Worm (Caenorhabditis elegans) whole organism, midembryonic: ENCODE data around the gene rol-3.

Experiments used
- T22C8.4 ChIP-seq: fragments of 200-800 bp; sonication (Bioruptor generic); IDR thresholded peaks from 2 replicates; pipeline ENCODE4 v1.3.6; 2022; ENCODE audit warnings: missing genetic modification characterization, missing compliant biosample characterization
- cog-1 ChIP-seq: sonication (generic microtip); optimal IDR thresholded peaks from 2 replicates; lab custom pipeline; 2016; ENCODE audit warnings: missing genetic modification characterization, missing compliant biosample characterization
- flt-1 ChIP-seq: fragments of 200-800 bp; sonication (Bioruptor generic); IDR thresholded peaks from 2 replicates; pipeline ENCODE4 v1.3.6; 2022; ENCODE audit warnings: missing genetic modification characterization, missing compliant biosample characterization
- klf-2 ChIP-seq: fragments of 200-800 bp; sonication (Bioruptor generic); conservative IDR thresholded peaks from 2 replicates; pipeline ENCODE4 v1.3.6; 2022; ENCODE audit warnings: missing genetic modification reagents, missing genetic modification characterization, missing compliant biosample characterization
- med-1 ChIP-seq: sonication (generic microtip); optimal IDR thresholded peaks from 2 replicates; lab custom pipeline; 2017; ENCODE audit warnings: missing genetic modification characterization, mild to moderate bottlenecking, missing compliant biosample characterization, antibody characterized with exemption, missing genetic modification reagents; ENCODE audit not compliant: insufficient read depth
- ref-1 ChIP-seq: fragments of 200-800 bp; sonication (Bioruptor generic); conservative IDR thresholded peaks from 2 replicates; pipeline ENCODE4 v1.3.6; 2022; ENCODE audit warnings: missing genetic modification reagents, missing genetic modification characterization, missing compliant biosample characterization
- tab-1 ChIP-seq: fragments of 200-800 bp; sonication (Bioruptor generic); IDR thresholded peaks from 2 replicates; pipeline ENCODE4 v1.3.6; 2022; ENCODE audit warnings: missing genetic modification characterization, missing compliant biosample characterization
- ztf-23 ChIP-seq: fragments of 200-800 bp; sonication (Bioruptor generic); IDR thresholded peaks from 2 replicates; pipeline ENCODE4 v1.3.6; 2022; ENCODE audit warnings: missing genetic modification reagents, missing genetic modification characterization, missing compliant biosample characterization
- ztf-29 ChIP-seq: fragments of 200-800 bp; sonication (Bioruptor generic); IDR thresholded peaks from 2 replicates; pipeline ENCODE4 v1.3.6; 2022; ENCODE audit warnings: missing genetic modification reagents, missing genetic modification characterization, missing compliant biosample characterization

DNA sequence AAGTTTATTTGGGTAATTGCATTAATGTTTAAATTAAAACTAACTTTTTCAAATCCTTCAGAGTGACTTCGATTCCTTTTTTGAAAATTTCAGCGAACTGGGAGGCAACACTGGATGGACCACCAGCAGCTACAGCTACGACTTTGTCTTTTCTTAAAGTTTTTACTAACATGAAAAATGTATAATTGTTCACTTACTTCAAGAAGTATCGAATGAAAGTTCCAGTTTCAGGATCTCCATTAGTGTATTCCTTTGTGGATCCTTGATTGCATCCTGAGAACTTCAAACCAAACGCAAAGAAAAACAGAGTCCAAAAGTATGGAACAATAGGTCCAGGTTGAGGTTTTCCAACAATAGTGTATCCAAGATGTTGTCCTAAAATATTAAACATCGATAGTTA is 41.2 kb downstream of the rol-3 start:
- TF ChIP-seq ztf-29 (GFP tag; lab: Robert Waterston, UW) (no peak), ztf-23 (no peak), klf-2 (GFP tag; lab: Robert Waterston, UW) (no peak), T22C8.4 (GFP tag; lab: Robert Waterston, UW) (no peak), ref-1 (GFP tag; lab: Robert Waterston, UW) (no peak), flt-1 (GFP tag; lab: Robert Waterston, UW) (no peak), med-1 (GFP tag; lab: Kevin White, UChicago) (no peak), tab-1 (GFP tag; lab: Robert Waterston, UW) (no peak), cog-1 (no peak)
